Fruit fly (Drosophila melanogaster) whole organism, pupa: ENCODE results near the gene Acbp3.

Source experiments
- CG10348 ChIP-seq: fragments of 200-800 bp; sonication (Bioruptor generic); IDR thresholded peaks from 2 replicates; pipeline ENCODE4 v1.3.6; 2022; ENCODE audit warnings: missing biosample characterization, missing genetic modification characterization
- CG14655 ChIP-seq: fragments of 200-800 bp; sonication (Bioruptor generic); optimal IDR thresholded peaks from 3 replicates; lab custom pipeline; 2017; ENCODE audit warnings: mild to moderate bottlenecking, missing biosample characterization, missing genetic modification reagents, missing genetic modification characterization
- CG15710 ChIP-seq: fragments of 200-800 bp; sonication (Bioruptor generic); optimal IDR thresholded peaks from 2 replicates; lab custom pipeline; 2018; ENCODE audit warnings: missing biosample characterization, mild to moderate bottlenecking, missing genetic modification characterization, moderate library complexity
- CG17806 ChIP-seq: fragments of 200-800 bp; sonication (Bioruptor generic); optimal IDR thresholded peaks from 2 replicates; lab custom pipeline; 2018; ENCODE audit warnings: missing biosample characterization, mild to moderate bottlenecking, missing genetic modification characterization, moderate library complexity
- CG32121 ChIP-seq: fragments of 200-800 bp; sonication (Bioruptor generic); IDR thresholded peaks from 2 replicates; pipeline ENCODE4 v1.3.6; 2022; ENCODE audit warnings: missing biosample characterization, missing genetic modification characterization
- CG4496 ChIP-seq: fragments of 200-800 bp; sonication (Bioruptor generic); IDR thresholded peaks from 3 replicates; pipeline ENCODE4 v1.3.6; 2022; ENCODE audit warnings: missing biosample characterization, missing genetic modification characterization
- CG8159 ChIP-seq: fragments of 200-800 bp; sonication (Bioruptor generic); optimal IDR thresholded peaks from 3 replicates; lab custom pipeline; 2018; ENCODE audit warnings: missing biosample characterization, mild to moderate bottlenecking, missing genetic modification characterization, moderate library complexity
- CG8301 ChIP-seq: fragments of 200-800 bp; sonication (Bioruptor generic); optimal IDR thresholded peaks from 2 replicates; lab custom pipeline; 2018; ENCODE audit warnings: missing biosample characterization, mild to moderate bottlenecking, missing genetic modification characterization
- CG9948 ChIP-seq: fragments of 200-800 bp; sonication (Bioruptor generic); optimal IDR thresholded peaks from 2 replicates; lab custom pipeline; 2018; ENCODE audit warnings: missing biosample characterization, mild to moderate bottlenecking, missing genetic modification characterization, moderate library complexity
- D1 ChIP-seq: fragments of 200-800 bp; sonication (Bioruptor generic); optimal IDR thresholded peaks from 2 replicates; lab custom pipeline; 2018; ENCODE audit warnings: missing biosample characterization, mild to moderate bottlenecking, missing genetic modification characterization, moderate library complexity
- EcR ChIP-seq: fragments of 200-800 bp; sonication (Bioruptor generic); optimal IDR thresholded peaks from 3 replicates; lab custom pipeline; 2019; ENCODE audit warnings: missing biosample characterization, missing genetic modification characterization, mild to moderate bottlenecking, moderate library complexity, missing genetic modification reagents
- Pif1B ChIP-seq: fragments of 200-800 bp; sonication (Bioruptor generic); optimal IDR thresholded peaks from 3 replicates; lab custom pipeline; 2016; ENCODE audit warnings: missing biosample characterization, missing genetic modification characterization
- Snoo ChIP-seq: fragments of 200-800 bp; sonication (Bioruptor generic); optimal IDR thresholded peaks from 3 replicates; lab custom pipeline; 2017; ENCODE audit warnings: missing biosample characterization, mild to moderate bottlenecking, missing genetic modification characterization, inconsistent platforms
- gl ChIP-seq: fragments of 200-800 bp; sonication (Bioruptor generic); optimal IDR thresholded peaks from 2 replicates; lab custom pipeline; 2018; ENCODE audit warnings: missing biosample characterization, mild to moderate bottlenecking, missing genetic modification characterization

DNA sequence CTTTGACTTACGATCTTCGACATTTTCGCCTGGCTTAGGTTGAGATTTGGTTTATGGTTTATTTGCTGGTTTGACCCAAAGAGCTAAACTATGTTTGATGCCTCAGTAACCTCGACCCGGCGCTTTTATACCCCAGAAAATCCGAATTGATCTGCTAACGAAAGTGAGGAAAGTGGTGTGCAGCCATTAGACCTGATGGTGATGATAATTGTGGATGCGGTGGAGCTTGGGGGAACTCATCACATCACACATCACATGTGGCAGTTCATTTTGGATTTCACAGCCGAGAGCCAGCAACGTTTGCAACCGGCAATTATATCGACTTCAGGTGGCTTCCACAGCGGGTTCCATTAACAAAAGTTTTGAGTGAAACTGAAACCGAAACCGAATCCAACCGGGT lies 42.0 kb upstream of the Acbp3 start, which contains the start of gene Cpr65Eb:
- TF ChIP-seq CG10348 (GFP tag; lab: Robert Waterston, UW) (no peak), D1 (no peak), CG32121 (no peak), gl (no peak), CG17806 (tag; lab: Kevin White, UChicago) (no peak), CG8159 (tag; lab: Kevin White, UChicago) (no peak), CG15710 (tag; lab: Kevin White, UChicago) (no peak), CG9948 (tag; lab: Kevin White, UChicago) (no peak), CG14655 (GFP tag; lab: Kevin White, UChicago) (no peak), CG8301 (tag; lab: Kevin White, UChicago) (no peak), EcR (GFP tag; lab: Kevin White, UChicago) (no peak), Pif1B (GFP tag; lab: Kevin White, UChicago) (no peak), Snoo (tag; lab: Kevin White, UChicago) (no peak), CG4496 (GFP tag; lab: Robert Waterston, UW) (no peak)
